Fruit fly (Drosophila melanogaster): Measurements from ENCODE around the gene CG4133.
A peak's percentile ranks its signal among the peaks of the same experiment; 100 is the strongest.

Gene CG4133

dm6 chr2L:452872-453271 lies 2.5 kb upstream of the CG4133 start, which contains the start of the genes crq and shv:
TSS of gene crq (minus strand) at chr2L:453024.
TSS of gene shv (plus strand) at chr2L:453108.
- TF ChIP-seq CG15710 (tag; optimal IDR thresholded peaks at IDR 0.05) (peak; percentile 10), CG8159 (tag; optimal IDR thresholded peaks at IDR 0.05) (no peak)

dm6 chr2L:455738-456137 lies 407 bp downstream of the CG4133 start:
- TF ChIP-seq CG12605 (GFP tag; IDR thresholded peaks at IDR 0.05) (no peak), CG34367 (tag; optimal IDR thresholded peaks at IDR 0.05) (no peak), CG8301 (tag; optimal IDR thresholded peaks at IDR 0.05) (no peak), CG4496 (GFP tag; IDR thresholded peaks at IDR 0.05) (no peak), CG14655 (GFP tag; optimal IDR thresholded peaks at IDR 0.05) (no peak), CG10348 (GFP tag; IDR thresholded peaks at IDR 0.05) (no peak), Ets98B (GFP tag; IDR thresholded peaks at IDR 0.05) (no peak), Snoo (tag; optimal IDR thresholded peaks at IDR 0.05) (no peak), CG8159 (tag; optimal IDR thresholded peaks at IDR 0.05) (no peak), CG9948 (tag; optimal IDR thresholded peaks at IDR 0.05) (no peak), gl (tag; optimal IDR thresholded peaks at IDR 0.05) (no peak), CG13204 (GFP tag; optimal IDR thresholded peaks at IDR 0.05) (no peak), Pif1B (GFP tag; optimal IDR thresholded peaks at IDR 0.05) (no peak), fd96Ca (GFP tag; IDR thresholded peaks at IDR 0.05) (no peak), D1 (tag; optimal IDR thresholded peaks at IDR 0.05) (no peak), CG17806 (tag; optimal IDR thresholded peaks at IDR 0.05) (no peak), CG15710 (tag; optimal IDR thresholded peaks at IDR 0.05) (no peak), rn (GFP tag; IDR thresholded peaks at IDR 0.05) (no peak), EcR (GFP tag; optimal IDR thresholded peaks at IDR 0.05) (no peak), CG32121 (GFP tag; IDR thresholded peaks at IDR 0.05) (no peak)

- TF ChIP-seq CG10348 (GFP tag; IDR thresholded peaks at IDR 0.05) (no peak), CG14655 (GFP tag; optimal IDR thresholded peaks at IDR 0.05) (no peak), CG4496 (GFP tag; IDR thresholded peaks at IDR 0.05) (no peak), CG32121 (GFP tag; IDR thresholded peaks at IDR 0.05) (no peak), gl (tag; optimal IDR thresholded peaks at IDR 0.05) (no peak)
Observed at dm6 chr2L:467683-468082, 12.4 kb downstream of the CG4133 start.

DNA sequence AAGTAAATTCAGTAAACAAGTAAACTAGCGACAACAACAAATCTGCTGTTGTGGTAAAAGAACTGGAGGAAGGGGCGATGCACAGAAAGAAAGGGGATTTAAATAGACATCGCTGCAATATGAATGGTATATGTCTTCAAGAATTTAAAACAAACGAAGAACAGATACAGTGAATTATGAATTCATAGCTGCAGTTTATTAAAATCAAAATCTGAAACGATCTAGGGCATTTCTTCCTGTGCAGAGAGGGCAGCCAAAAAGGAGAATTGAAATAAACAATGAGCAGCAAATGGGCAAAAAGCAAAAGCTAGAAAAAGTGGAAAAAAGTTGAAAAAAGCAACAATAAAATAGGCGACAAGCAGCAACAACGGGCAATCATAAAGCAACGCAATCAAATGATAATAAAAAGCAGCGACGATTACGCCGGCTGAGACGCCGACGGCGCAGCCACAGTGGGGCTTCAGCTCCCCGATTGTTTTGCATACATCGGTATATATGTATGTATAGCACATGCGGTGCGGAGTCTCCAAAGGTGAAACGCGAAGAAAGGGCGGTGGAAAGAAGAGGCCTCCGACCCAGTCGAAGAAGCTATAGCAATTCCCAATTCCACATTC lies 13.5 kb downstream of the CG4133 start:
- TF ChIP-seq CG32121 (GFP tag; IDR thresholded peaks at IDR 0.05) (peak; percentile 75), CG8301 (tag; optimal IDR thresholded peaks at IDR 0.05) (peak; percentile 82), CG13204 (GFP tag; optimal IDR thresholded peaks at IDR 0.05) (peak; percentile 36), CG4496 (GFP tag; IDR thresholded peaks at IDR 0.05) (peak; percentile 85), CG34367 (tag; optimal IDR thresholded peaks at IDR 0.05) (peak; percentile 38), gl (tag; optimal IDR thresholded peaks at IDR 0.05) (no peak), CG10348 (GFP tag; IDR thresholded peaks at IDR 0.05) (peak; percentile 21; the same call in 1 of the 2 replicates), CG17806 (tag; optimal IDR thresholded peaks at IDR 0.05) (peak; percentile 61), rn (GFP tag; IDR thresholded peaks at IDR 0.05) (peak; percentile 49; the same call in 1 of the 2 replicates), Pif1B (GFP tag; optimal IDR thresholded peaks at IDR 0.05) (peak; percentile 59), D1 (tag; optimal IDR thresholded peaks at IDR 0.05) (no peak), fd96Ca (GFP tag; IDR thresholded peaks at IDR 0.05) (peak; percentile 86), Ets98B (GFP tag; IDR thresholded peaks at IDR 0.05) (peak; percentile 79), CG14655 (GFP tag; optimal IDR thresholded peaks at IDR 0.05) (peak; percentile 87), CG8159 (tag; optimal IDR thresholded peaks at IDR 0.05) (peak; percentile 56), CG9948 (tag; optimal IDR thresholded peaks at IDR 0.05) (peak; percentile 63), CG12605 (GFP tag; IDR thresholded peaks at IDR 0.05) (peak; percentile 81), Pif1A (GFP tag; optimal IDR thresholded peaks at IDR 0.05) (peak; percentile 58), EcR (GFP tag; optimal IDR thresholded peaks at IDR 0.05) (no peak), CG15710 (tag; optimal IDR thresholded peaks at IDR 0.05) (peak; percentile 23), Snoo (tag; optimal IDR thresholded peaks at IDR 0.05) (no peak)

- TF ChIP-seq Pif1A (GFP tag; optimal IDR thresholded peaks at IDR 0.05) (no peak), CG8301 (tag; optimal IDR thresholded peaks at IDR 0.05) (no peak), CG9948 (tag; optimal IDR thresholded peaks at IDR 0.05) (no peak), D1 (tag; optimal IDR thresholded peaks at IDR 0.05) (no peak), CG34367 (tag; optimal IDR thresholded peaks at IDR 0.05) (no peak), CG8159 (tag; optimal IDR thresholded peaks at IDR 0.05) (no peak), CG4496 (GFP tag; IDR thresholded peaks at IDR 0.05) (no peak), Snoo (tag; optimal IDR thresholded peaks at IDR 0.05) (no peak)
Observed at dm6 chr2L:469912-470311, 14.6 kb downstream of the CG4133 start.

DNA sequence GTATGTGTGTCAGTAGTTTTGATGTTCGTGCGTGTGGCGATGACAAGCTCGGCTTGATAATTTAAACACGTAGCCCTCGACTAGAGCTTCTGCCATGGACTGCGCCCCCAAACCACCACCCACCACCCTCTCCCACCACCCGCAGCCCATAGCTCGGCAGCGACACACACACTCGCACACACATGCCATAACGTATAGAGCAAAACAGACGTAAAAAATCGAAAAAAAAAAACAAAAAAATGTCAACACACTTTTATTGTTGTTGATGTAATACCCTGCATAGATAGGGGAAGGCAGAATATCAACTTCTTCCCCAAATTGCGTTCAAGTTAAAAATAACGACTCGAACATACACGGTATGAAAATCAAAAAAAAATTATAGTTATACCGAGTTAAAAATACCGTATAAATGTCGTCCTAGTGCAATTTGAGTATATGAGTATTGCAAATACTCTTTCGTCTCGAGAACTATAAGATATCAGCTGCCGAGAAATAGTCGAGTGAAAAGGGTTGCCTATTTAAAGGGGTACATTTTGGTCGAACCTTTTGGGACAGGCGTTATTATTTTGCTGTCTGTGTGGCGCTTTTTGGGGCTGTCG lies 15.1 kb downstream of the CG4133 start:
- no peak for TF ChIP-seq CG34367 (tag; optimal IDR thresholded peaks at IDR 0.05)
- TF ChIP-seq CG13204 (GFP tag; optimal IDR thresholded peaks at IDR 0.05), result no peak
- peak; percentile 47 for TF ChIP-seq CG8159 (tag; optimal IDR thresholded peaks at IDR 0.05)
- peak; percentile 60; the same call in 2 of the 3 replicates for TF ChIP-seq fd96Ca (GFP tag; IDR thresholded peaks at IDR 0.05)
- peak; percentile 34 for TF ChIP-seq CG9948 (tag; optimal IDR thresholded peaks at IDR 0.05)
- no peak for TF ChIP-seq Snoo (tag; optimal IDR thresholded peaks at IDR 0.05)
- peak; percentile 80 for TF ChIP-seq gl (tag; optimal IDR thresholded peaks at IDR 0.05)
- TF ChIP-seq CG17806 (tag; optimal IDR thresholded peaks at IDR 0.05), result peak; percentile 10
- peak; percentile 67 for TF ChIP-seq Ets98B (GFP tag; IDR thresholded peaks at IDR 0.05)
- 0 out of 2 replicates have a peak, but pooled peaks have one; percentile 11 for TF ChIP-seq rn (GFP tag; IDR thresholded peaks at IDR 0.05)
- peak; percentile 84 for TF ChIP-seq CG4496 (GFP tag; IDR thresholded peaks at IDR 0.05)
- TF ChIP-seq D1 (tag; optimal IDR thresholded peaks at IDR 0.05), result peak; percentile 9
- peak; percentile 44; the same call in 1 of the 2 replicates for TF ChIP-seq CG12605 (GFP tag; IDR thresholded peaks at IDR 0.05)
- peak; percentile 44 for TF ChIP-seq Pif1A (GFP tag; optimal IDR thresholded peaks at IDR 0.05)
- peak; percentile 61 for TF ChIP-seq CG14655 (GFP tag; optimal IDR thresholded peaks at IDR 0.05)
- peak; percentile 51 for TF ChIP-seq CG8301 (tag; optimal IDR thresholded peaks at IDR 0.05)
- no peak for TF ChIP-seq CG15710 (tag; optimal IDR thresholded peaks at IDR 0.05)
- peak; percentile 57 for TF ChIP-seq CG32121 (GFP tag; IDR thresholded peaks at IDR 0.05)

Data from whole organism, pupa.